Fruit fly (Drosophila melanogaster) whole organism, embryonic: ENCODE results near the gene CG10301.

Experiments used
- Atf-2 ChIP-seq: fragments of 200-800 bp; sonication (Bioruptor generic); optimal IDR thresholded peaks from 2 replicates; lab custom pipeline; 2016; ENCODE audit warnings: missing biosample characterization, missing genetic modification characterization
- Blimp-1 ChIP-seq: fragments of 200-800 bp; sonication (Bioruptor generic); optimal IDR thresholded peaks from 3 replicates; lab custom pipeline; 2018; ENCODE audit warnings: missing biosample characterization, missing genetic modification characterization, mild to moderate bottlenecking, moderate library complexity, missing genetic modification reagents
- CG10274 ChIP-seq: fragments of 200-800 bp; sonication (Bioruptor generic); optimal IDR thresholded peaks from 3 replicates; lab custom pipeline; 2017; ENCODE audit warnings: missing biosample characterization, mild to moderate bottlenecking, missing genetic modification characterization
- CG11723 ChIP-seq: fragments of 200-800 bp; sonication (Bioruptor generic); optimal IDR thresholded peaks from 2 replicates; lab custom pipeline; 2017; ENCODE audit warnings: missing biosample characterization, mild to moderate bottlenecking, missing genetic modification characterization
- CG12104 ChIP-seq: fragments of 200-800 bp; sonication (Bioruptor generic); optimal IDR thresholded peaks from 3 replicates; lab custom pipeline; 2016; ENCODE audit warnings: missing biosample characterization, missing genetic modification characterization
- CG13894 ChIP-seq: fragments of 200-800 bp; sonication (Bioruptor generic); optimal IDR thresholded peaks from 3 replicates; lab custom pipeline; 2018; ENCODE audit warnings: missing biosample characterization, mild to moderate bottlenecking, missing genetic modification characterization, moderate library complexity
- CG15696 ChIP-seq: fragments of 200-800 bp; sonication (Bioruptor generic); optimal IDR thresholded peaks from 2 replicates; lab custom pipeline; 2019; ENCODE audit warnings: missing biosample characterization, mild to moderate bottlenecking, missing genetic modification characterization, moderate library complexity
- CG16779 ChIP-seq: fragments of 200-800 bp; sonication (Bioruptor generic); IDR thresholded peaks from 2 replicates; pipeline ENCODE4 v1.3.6; 2022; ENCODE audit warnings: missing biosample characterization, missing genetic modification characterization
- CG16815 ChIP-seq: fragments of 200-800 bp; sonication (Bioruptor generic); optimal IDR thresholded peaks from 3 replicates; lab custom pipeline; 2017; ENCODE audit warnings: missing biosample characterization, mild to moderate bottlenecking, missing genetic modification characterization
- CG17359 ChIP-seq: fragments of 200-800 bp; sonication (Bioruptor generic); optimal IDR thresholded peaks from 3 replicates; lab custom pipeline; 2018; ENCODE audit warnings: missing biosample characterization, mild to moderate bottlenecking, missing genetic modification characterization, moderate library complexity
- CG18262 ChIP-seq: fragments of 200-800 bp; optimal IDR thresholded peaks from 3 replicates; lab custom pipeline; 2019; ENCODE audit warnings: missing biosample characterization, mild to moderate bottlenecking, missing genetic modification characterization, moderate library complexity
- CG18476 ChIP-seq: fragments of 200-800 bp; sonication (Bioruptor generic); optimal IDR thresholded peaks from 2 replicates; lab custom pipeline; 2016; ENCODE audit warnings: missing biosample characterization, mild to moderate bottlenecking, missing genetic modification characterization
- CG31224 ChIP-seq: fragments of 200-800 bp; sonication (Bioruptor generic); IDR thresholded peaks from 2 replicates; pipeline ENCODE4 v1.3.6; 2022; ENCODE audit warnings: missing biosample characterization, missing genetic modification characterization
- CG31388 ChIP-seq: fragments of 200-800 bp; sonication (Bioruptor generic); optimal IDR thresholded peaks from 2 replicates; lab custom pipeline; 2016; ENCODE audit warnings: missing biosample characterization, missing genetic modification characterization
- CG3726 ChIP-seq: fragments of 200-800 bp; sonication (Bioruptor generic); IDR thresholded peaks from 3 replicates; pipeline ENCODE4, ENCODE4 v1.3.6; 2022; ENCODE audit warnings: missing biosample characterization, missing genetic modification characterization
- CG43689 ChIP-seq: fragments of 200-800 bp; sonication (Bioruptor generic); IDR thresholded peaks from 2 replicates; pipeline ENCODE4 v1.3.6; 2022; ENCODE audit warnings: missing biosample characterization, missing genetic modification characterization
- CG6813 ChIP-seq: fragments of 200-800 bp; sonication (Bioruptor generic); optimal IDR thresholded peaks from 2 replicates; lab custom pipeline; 2017; ENCODE audit warnings: missing biosample characterization, missing genetic modification characterization, mild to moderate bottlenecking, moderate library complexity, missing genetic modification reagents
- CG6854 ChIP-seq: fragments of 200-800 bp; sonication (Bioruptor generic); optimal IDR thresholded peaks from 3 replicates; lab custom pipeline; 2017; ENCODE audit warnings: missing biosample characterization, mild to moderate bottlenecking, missing genetic modification characterization
- CG8281 ChIP-seq: fragments of 200-800 bp; sonication (Bioruptor generic); optimal IDR thresholded peaks from 2 replicates; lab custom pipeline; 2018; ENCODE audit warnings: missing biosample characterization, mild to moderate bottlenecking, missing genetic modification characterization, moderate library complexity
- CG8478 ChIP-seq: fragments of >200 bp; optimal IDR thresholded peaks from 2 replicates; lab custom pipeline; 2018
- Dad ChIP-seq: fragments of 200-800 bp; sonication (Bioruptor generic); optimal IDR thresholded peaks from 3 replicates; lab custom pipeline; 2016; ENCODE audit warnings: missing biosample characterization, missing genetic modification characterization
- Dip3 ChIP-seq: fragments of 200-800 bp; sonication (Bioruptor generic); optimal IDR thresholded peaks from 3 replicates; lab custom pipeline; 2016; ENCODE audit warnings: missing biosample characterization, missing genetic modification characterization
- Dll ChIP-seq: fragments of 200-800 bp; sonication (Bioruptor generic); IDR thresholded peaks from 4 replicates; pipeline ENCODE4 v1.3.6; 2022; ENCODE audit warnings: missing biosample characterization, missing genetic modification characterization; ENCODE audit not compliant: partially characterized antibody
- Drgx ChIP-seq: fragments of 200-800 bp; sonication (Bioruptor generic); IDR thresholded peaks from 2 replicates; pipeline ENCODE4 v1.3.6; 2022; ENCODE audit warnings: missing biosample characterization, missing genetic modification characterization
- GATAe ChIP-seq: fragments of 200-800 bp; sonication (Bioruptor generic); conservative IDR thresholded peaks from 2 replicates; pipeline ENCODE4 v1.3.6; 2022; ENCODE audit warnings: missing biosample characterization, missing genetic modification characterization
- Gug ChIP-seq: fragments of 200-800 bp; sonication (Bioruptor generic); IDR thresholded peaks from 4 replicates; pipeline ENCODE4 v1.3.6; 2022; ENCODE audit warnings: missing biosample characterization, missing genetic modification characterization
- H2.0 ChIP-seq: fragments of 200-800 bp; sonication (Bioruptor generic); IDR thresholded peaks from 2 replicates; pipeline ENCODE4 v1.3.6; 2022; ENCODE audit warnings: missing biosample characterization, missing genetic modification characterization
- HLH4C ChIP-seq: fragments of 200-800 bp; sonication (Bioruptor generic); IDR thresholded peaks from 3 replicates; pipeline ENCODE4 v1.3.6; 2022; ENCODE audit warnings: missing biosample characterization, missing genetic modification characterization; ENCODE audit not compliant: partially characterized antibody
- Hey ChIP-seq: fragments of 200-800 bp; sonication (Bioruptor generic); optimal IDR thresholded peaks from 3 replicates; lab custom pipeline; 2018; ENCODE audit warnings: missing biosample characterization, mild to moderate bottlenecking, missing genetic modification characterization
- HmgD ChIP-seq: fragments of 200-800 bp; sonication (Bioruptor generic); optimal IDR thresholded peaks from 3 replicates; lab custom pipeline; 2016; ENCODE audit warnings: missing biosample characterization, missing genetic modification characterization
- Hmx ChIP-seq: fragments of 200-800 bp; sonication (Bioruptor generic); optimal IDR thresholded peaks from 2 replicates; lab custom pipeline; 2016; ENCODE audit warnings: missing biosample characterization, missing genetic modification characterization
- Hr78 ChIP-seq, 2 experiments: fragments of 200-800 bp in 1 of 2; fragments of >200 bp in 1 of 2; sonication (Bioruptor generic) in 1 of 2; optimal IDR thresholded peaks; 2 replicates each; lab custom pipeline; 2017 to 2019; ENCODE audit warnings: missing biosample characterization in 2 of 2, missing genetic modification characterization in 2 of 2, mild to moderate bottlenecking in 1 of 2, moderate library complexity in 1 of 2
- Mad ChIP-seq: fragments of 200-800 bp; sonication (Bioruptor generic); optimal IDR thresholded peaks from 2 replicates; lab custom pipeline; 2016; ENCODE audit warnings: missing biosample characterization, missing genetic modification characterization
- Sox102F ChIP-seq: fragments of 200-800 bp; sonication (Bioruptor generic); optimal IDR thresholded peaks from 2 replicates; lab custom pipeline; 2018; ENCODE audit warnings: missing biosample characterization, mild to moderate bottlenecking, missing genetic modification characterization, moderate library complexity
- Ssrp ChIP-seq: fragments of 200-800 bp; sonication (Bioruptor generic); optimal IDR thresholded peaks from 2 replicates; lab custom pipeline; 2018; ENCODE audit warnings: missing biosample characterization, mild to moderate bottlenecking, missing genetic modification characterization, moderate library complexity
- abd-A ChIP-seq: fragments of 200-800 bp; sonication (Bioruptor generic); optimal IDR thresholded peaks from 3 replicates; lab custom pipeline; 2019; ENCODE audit warnings: missing biosample characterization, mild to moderate bottlenecking, missing genetic modification characterization, moderate library complexity
- bab2 ChIP-seq: fragments of 200-800 bp; sonication (Bioruptor generic); optimal IDR thresholded peaks from 2 replicates; lab custom pipeline; 2016; ENCODE audit warnings: missing biosample characterization, missing genetic modification characterization
- ci ChIP-seq: fragments of 200-800 bp; sonication (Bioruptor generic); IDR thresholded peaks from 3 replicates; pipeline ENCODE4 v1.3.6; 2022; ENCODE audit warnings: missing biosample characterization, missing genetic modification characterization
- corto ChIP-seq: fragments of 200-800 bp; sonication (Bioruptor generic); optimal IDR thresholded peaks from 2 replicates; lab custom pipeline; 2016; ENCODE audit warnings: missing biosample characterization, mild to moderate bottlenecking, missing genetic modification characterization, moderate library complexity
- grau ChIP-seq: fragments of 200-800 bp; optimal IDR thresholded peaks from 3 replicates; lab custom pipeline; 2019; ENCODE audit warnings: missing biosample characterization, mild to moderate bottlenecking, missing genetic modification characterization, moderate library complexity
- kay ChIP-seq: fragments of 200-800 bp; sonication (Bioruptor generic); optimal IDR thresholded peaks from 2 replicates; lab custom pipeline; 2016; ENCODE audit warnings: missing biosample characterization, missing genetic modification characterization
- kni ChIP-seq: fragments of 200-800 bp; sonication (Bioruptor generic); optimal IDR thresholded peaks from 3 replicates; lab custom pipeline; 2017; ENCODE audit warnings: mild to moderate bottlenecking, missing biosample characterization, missing genetic modification reagents, missing genetic modification characterization
- lilli ChIP-seq: fragments of 200-800 bp; sonication (Bioruptor generic); optimal IDR thresholded peaks from 3 replicates; lab custom pipeline; 2016; ENCODE audit warnings: missing biosample characterization, missing genetic modification characterization
- maf-S ChIP-seq: fragments of 200-800 bp; sonication (Bioruptor generic); optimal IDR thresholded peaks from 2 replicates; lab custom pipeline; 2016; ENCODE audit warnings: missing biosample characterization, missing genetic modification characterization
- nerfin-1 ChIP-seq: fragments of 200-800 bp; sonication (Bioruptor generic); optimal IDR thresholded peaks from 3 replicates; lab custom pipeline; 2019; ENCODE audit warnings: missing biosample characterization, mild to moderate bottlenecking, missing genetic modification characterization, moderate library complexity
- peb ChIP-seq: fragments of 200-800 bp; sonication (Bioruptor generic); IDR thresholded peaks from 2 replicates; pipeline ENCODE4 v1.3.6; 2022; ENCODE audit warnings: missing biosample characterization, missing genetic modification characterization
- sim ChIP-seq: fragments of 200-800 bp; sonication (Bioruptor generic); IDR thresholded peaks from 2 replicates; pipeline ENCODE4 v1.3.6; 2022; ENCODE audit warnings: missing biosample characterization, missing genetic modification characterization
- stc ChIP-seq: fragments of 200-800 bp; sonication (Bioruptor generic); IDR thresholded peaks from 2 replicates; pipeline ENCODE4 v1.3.6; 2022; ENCODE audit warnings: missing biosample characterization, missing genetic modification characterization
- tap ChIP-seq: fragments of 200-800 bp; optimal IDR thresholded peaks from 3 replicates; lab custom pipeline; 2019; ENCODE audit warnings: missing biosample characterization, mild to moderate bottlenecking, missing genetic modification characterization, moderate library complexity
- trh ChIP-seq: fragments of 200-800 bp; sonication (Bioruptor generic); optimal IDR thresholded peaks from 2 replicates; lab custom pipeline; 2016; ENCODE audit warnings: missing biosample characterization, missing genetic modification characterization

The CG10301 gene

dm6 chr3R:23721936-23722335 is 12.0 kb downstream of the CG10301 start (continued):
- TF ChIP-seq Dad (GFP tag; lab: Kevin White, UChicago) (no peak), sim (GFP tag; lab: Robert Waterston, UW) (no peak), maf-S (GFP tag; lab: Kevin White, UChicago) (peak; percentile 9), CG17359 (peak; percentile 14), Ssrp (tag; lab: Kevin White, UChicago) (no peak), kay (peak; percentile 8), CG16779 (no peak), bab2 (no peak), grau (tag; lab: Kevin White, UChicago) (peak; percentile 56), CG10274 (GFP tag; lab: Kevin White, UChicago) (no peak), CG8281 (tag; lab: Kevin White, UChicago) (no peak), corto (no peak), Mad (GFP tag; lab: Kevin White, UChicago) (no peak), lilli (GFP tag; lab: Kevin White, UChicago) (peak; percentile 34), CG3726 (GFP tag; lab: Robert Waterston, UW) (no peak), Hr78 (GFP tag; optimal IDR thresholded peaks at IDR 0.05; lab: Kevin White, UChicago) (no peak), CG15696 (tag; lab: Kevin White, UChicago) (peak; percentile 64), H2.0 (GFP tag; lab: Robert Waterston, UW) (no peak), HLH4C (GFP tag; lab: Robert Waterston, UW) (no peak)

- TF ChIP-seq CG18262 (peak; percentile 78), Sox102F (GFP tag; lab: Kevin White, UChicago) (peak; percentile 93), Gug (GFP tag; lab: Robert Waterston, UW) (no peak), trh (GFP tag; lab: Kevin White, UChicago) (peak; percentile 34), maf-S (GFP tag; lab: Kevin White, UChicago) (no peak), nerfin-1 (tag; lab: Kevin White, UChicago) (peak; percentile 80), HmgD (GFP tag; lab: Kevin White, UChicago) (no peak), CG13894 (tag; lab: Kevin White, UChicago) (peak; percentile 86), Drgx (peak; percentile 85), abd-A (tag; lab: Kevin White, UChicago) (peak; percentile 68), CG6854 (peak; percentile 91), Blimp-1 (GFP tag; lab: Kevin White, UChicago) (peak; percentile 85), Dip3 (GFP tag; lab: Kevin White, UChicago) (no peak), stc (GFP tag; lab: Robert Waterston, UW) (peak; percentile 90), CG16815 (GFP tag; lab: Kevin White, UChicago) (peak; percentile 45), CG31224 (GFP tag; lab: Robert Waterston, UW) (no peak), CG6813 (GFP tag; lab: Kevin White, UChicago) (peak; percentile 82), GATAe (GFP tag; lab: Robert Waterston, UW) (peak; percentile 30; the same call in 1 of the 2 replicates), CG11723 (GFP tag; lab: Kevin White, UChicago) (no peak), kni (no peak), CG43689 (peak; percentile 59), peb (GFP tag; lab: Robert Waterston, UW) (peak; percentile 24; the same call in 1 of the 2 replicates), ci (GFP tag; lab: Robert Waterston, UW) (peak; percentile 61; the same call in 1 of the 3 replicates), CG12104 (GFP tag; lab: Kevin White, UChicago) (peak; percentile 74), Hmx (GFP tag; lab: Kevin White, UChicago) (no peak), Atf-2 (no peak), Dll (GFP tag; lab: Robert Waterston, UW) (no peak), Hey (tag; lab: Kevin White, UChicago) (no peak), CG8478 (no peak), CG31388 (GFP tag; lab: Kevin White, UChicago) (peak; percentile 32), tap (tag; lab: Kevin White, UChicago) (peak; percentile 71), CG18476 (GFP tag; lab: Kevin White, UChicago) (peak; percentile 58)
Measured at dm6 chr3R:23722680-23723372, 12.9 kb downstream of the CG10301 start, which contains the start of gene CG10365. Gene CG10365, plus strand, starts transcription at chr3R:23723331.
